Worm (Caenorhabditis elegans) whole organism, young adult: Measurements from ENCODE around the gene cpr-8.

ENCODE experiments used
- D2030.7 ChIP-seq: fragments of 200-800 bp; sonication (Bioruptor generic); IDR thresholded peaks from 2 replicates; pipeline ENCODE4 v1.3.6; 2022; ENCODE audit warnings: missing genetic modification reagents, missing genetic modification characterization, missing compliant biosample characterization
- F23B12.7 ChIP-seq: sonication (generic microtip); optimal IDR thresholded peaks from 2 replicates; lab custom pipeline; 2017; ENCODE audit warnings: missing genetic modification characterization, mild to moderate bottlenecking, missing compliant biosample characterization, antibody characterized with exemption, moderate library complexity; ENCODE audit not compliant: insufficient read depth
- F37B4.10 ChIP-seq: fragments of 200-800 bp; sonication (Bioruptor generic); IDR thresholded peaks from 2 replicates; pipeline ENCODE4 v1.3.6; 2022; ENCODE audit warnings: missing genetic modification characterization, missing compliant biosample characterization
- K12H6.12 ChIP-seq: fragments of 200-800 bp; sonication (Bioruptor generic); optimal IDR thresholded peaks from 2 replicates; lab custom pipeline; 2018; ENCODE audit warnings: mild to moderate bottlenecking, missing genetic modification characterization, missing compliant biosample characterization
- Y67H2A.10 ChIP-seq: fragments of 200-800 bp; sonication (Bioruptor generic); conservative IDR thresholded peaks from 2 replicates; pipeline ENCODE4 v1.3.6; 2022; ENCODE audit warnings: missing genetic modification reagents, missing genetic modification characterization, missing compliant biosample characterization
- aptf-3 ChIP-seq: fragments of 200-800 bp; sonication (Bioruptor generic); IDR thresholded peaks from 2 replicates; pipeline ENCODE4 v1.3.6; 2022; ENCODE audit warnings: missing genetic modification characterization, missing compliant biosample characterization
- atf-7 ChIP-seq: sonication (generic microtip); optimal IDR thresholded peaks from 2 replicates; lab custom pipeline; 2017; ENCODE audit warnings: mild to moderate bottlenecking, missing genetic modification characterization, missing compliant biosample characterization
- attf-3 ChIP-seq: fragments of 200-800 bp; sonication (Bioruptor generic); conservative IDR thresholded peaks from 2 replicates; pipeline ENCODE4 v1.3.6; 2022; ENCODE audit warnings: missing genetic modification reagents, missing genetic modification characterization, missing compliant biosample characterization
- bed-1 ChIP-seq: fragments of 200-800 bp; sonication (Bioruptor generic); IDR thresholded peaks from 2 replicates; pipeline ENCODE4 v1.3.6; 2022; ENCODE audit warnings: missing genetic modification reagents, missing genetic modification characterization, missing compliant biosample characterization
- bed-2 ChIP-seq: fragments of 200-800 bp; sonication (Bioruptor generic); IDR thresholded peaks from 2 replicates; pipeline ENCODE4 v1.3.6; 2022; ENCODE audit warnings: missing genetic modification reagents, missing genetic modification characterization, missing compliant biosample characterization
- ceh-40 ChIP-seq: fragments of 200-800 bp; sonication (Bioruptor generic); IDR thresholded peaks from 2 replicates; pipeline ENCODE4 v1.3.6; 2022; ENCODE audit warnings: missing genetic modification characterization, missing compliant biosample characterization
- die-1 ChIP-seq: sonication (generic microtip); optimal IDR thresholded peaks from 2 replicates; lab custom pipeline; 2016; ENCODE audit warnings: missing genotype, mild to moderate bottlenecking, missing genetic modification characterization, missing compliant biosample characterization
- dox-1 ChIP-seq: fragments of 200-800 bp; sonication (Bioruptor generic); IDR thresholded peaks from 2 replicates; pipeline ENCODE4 v1.3.6; 2022; ENCODE audit warnings: missing genetic modification reagents, missing genetic modification characterization, missing compliant biosample characterization
- hrde-1 ChIP-seq: sonication (generic microtip); optimal IDR thresholded peaks from 2 replicates; lab custom pipeline; 2016; ENCODE audit warnings: missing genetic modification characterization, mild to moderate bottlenecking, missing compliant biosample characterization, moderate library complexity, missing genotype, missing genetic modification reagents, borderline replicate concordance
- lag-1 ChIP-seq: fragments of 200-800 bp; sonication (Bioruptor generic); IDR thresholded peaks from 2 replicates; pipeline ENCODE4 v1.3.6; 2022; ENCODE audit warnings: missing genetic modification reagents, missing genetic modification characterization, missing compliant biosample characterization
- lin-40 ChIP-seq: sonication (generic microtip); optimal IDR thresholded peaks from 2 replicates; lab custom pipeline; 2016; ENCODE audit warnings: missing genetic modification characterization, mild to moderate bottlenecking, missing compliant biosample characterization, missing genotype, missing genetic modification reagents
- lir-1 ChIP-seq: fragments of 200-800 bp; sonication (Bioruptor generic); conservative IDR thresholded peaks from 2 replicates; pipeline ENCODE4 v1.3.6; 2022; ENCODE audit warnings: missing genetic modification reagents, missing genetic modification characterization, missing compliant biosample characterization
- madf-10 ChIP-seq: sonication (generic microtip); optimal IDR thresholded peaks from 2 replicates; lab custom pipeline; 2016; ENCODE audit warnings: mild to moderate bottlenecking, missing genetic modification characterization, missing compliant biosample characterization
- madf-3 ChIP-seq: fragments of 200-800 bp; sonication (Bioruptor generic); IDR thresholded peaks from 2 replicates; pipeline ENCODE4 v1.3.6; 2022; ENCODE audit warnings: missing genetic modification reagents, missing genetic modification characterization, missing compliant biosample characterization
- madf-8 ChIP-seq: fragments of 200-800 bp; sonication (Bioruptor generic); conservative IDR thresholded peaks from 2 replicates; pipeline ENCODE4 v1.3.6; 2022; ENCODE audit warnings: missing genetic modification reagents, missing genetic modification characterization, missing compliant biosample characterization
- mel-28 ChIP-seq: sonication (generic microtip); optimal IDR thresholded peaks from 2 replicates; lab custom pipeline; 2016; ENCODE audit warnings: borderline replicate concordance, mild to moderate bottlenecking, missing genetic modification characterization, missing compliant biosample characterization
- nfya-1 ChIP-seq: sonication (generic microtip); optimal IDR thresholded peaks from 2 replicates; lab custom pipeline; 2017; ENCODE audit warnings: antibody characterized with exemption, missing compliant biosample characterization, missing genetic modification characterization, borderline replicate concordance; ENCODE audit not compliant: insufficient read depth
- nhr-120 ChIP-seq: fragments of 200-800 bp; sonication (Bioruptor generic); IDR thresholded peaks from 2 replicates; pipeline ENCODE4 v1.3.6; 2022; ENCODE audit warnings: missing genetic modification characterization, missing compliant biosample characterization
- nhr-27 ChIP-seq: fragments of 200-800 bp; sonication (Bioruptor generic); optimal IDR thresholded peaks from 2 replicates; lab custom pipeline; 2018; ENCODE audit warnings: mild to moderate bottlenecking, missing genetic modification characterization, moderate library complexity, missing compliant biosample characterization
- repo-1 ChIP-seq: sonication (generic microtip); optimal IDR thresholded peaks from 2 replicates; lab custom pipeline; 2017; ENCODE audit warnings: mild to moderate bottlenecking, missing genetic modification characterization, missing compliant biosample characterization
- sea-2 ChIP-seq: fragments of 200-800 bp; sonication (Bioruptor generic); IDR thresholded peaks from 2 replicates; pipeline ENCODE4 v1.3.6; 2022; ENCODE audit warnings: missing genetic modification characterization, missing compliant biosample characterization
- tbx-9 ChIP-seq: sonication (generic microtip); optimal IDR thresholded peaks from 2 replicates; lab custom pipeline; 2016; ENCODE audit warnings: borderline replicate concordance, missing genetic modification characterization, inconsistent platforms, missing compliant biosample characterization
- zfh-2 ChIP-seq: fragments of 200-800 bp; sonication (Bioruptor generic); conservative IDR thresholded peaks from 2 replicates; pipeline ENCODE4 v1.3.6; 2022; ENCODE audit warnings: missing genetic modification reagents, missing genetic modification characterization, missing compliant biosample characterization
- zim-3 ChIP-seq: sonication (generic microtip); optimal IDR thresholded peaks from 2 replicates; lab custom pipeline; 2017; ENCODE audit warnings: mild to moderate bottlenecking, missing genetic modification characterization, moderate library complexity, missing compliant biosample characterization
- ztf-3 ChIP-seq: fragments of 200-800 bp; sonication (Bioruptor generic); optimal IDR thresholded peaks from 2 replicates; lab custom pipeline; 2018; ENCODE audit warnings: mild to moderate bottlenecking, missing genetic modification characterization, missing compliant biosample characterization

cpr-8 gene

ce11 chrV:1131880-1132623, 2.4 kb upstream of the cpr-8 start, which contains the start of gene W07B8.4 (continued):
- TF ChIP-seq bed-2 (GFP tag; lab: Robert Waterston, UW) (no peak), attf-3 (GFP tag; lab: Robert Waterston, UW) (no peak), lir-1 (GFP tag; lab: Robert Waterston, UW) (no peak)

- TF ChIP-seq madf-3 (0 out of 2 replicates have a peak, but pooled peaks have one; percentile 15), aptf-3 (GFP tag; lab: Robert Waterston, UW) (no peak), nhr-120 (GFP tag; lab: Robert Waterston, UW) (0 out of 2 replicates have a peak, but pooled peaks have one; percentile 21)
Observed at ce11 chrV:1133223-1133622, 1.2 kb upstream of the cpr-8 start.

- TF ChIP-seq K12H6.12 (tag; lab: Kevin White, UChicago) (no peak), repo-1 (tag; lab: Kevin White, UChicago) (no peak), ztf-3 (GFP tag; lab: Kevin White, UChicago) (no peak), dox-1 (no peak), Y67H2A.10 (GFP tag; lab: Robert Waterston, UW) (no peak)
Observed at ce11 chrV:1133840-1134239, 562 bp upstream of the cpr-8 start, which contains the start of gene cpr-5. TSS of gene cpr-5 (minus strand) at chrV:1134036.

ce11 chrV:1140806-1141205, 6.4 kb downstream of the cpr-8 start:
- TF ChIP-seq tbx-9, result no peak

ce11 chrV:1141433-1141832, 7.0 kb downstream of the cpr-8 start, which contains the start of gene cutl-22:
TSS of gene cutl-22 (plus strand) at chrV:1141733.
- TF ChIP-seq sea-2 (GFP tag; lab: Robert Waterston, UW) (no peak), hrde-1 (tag; lab: Kevin White, UChicago) (no peak), F23B12.7 (tag; lab: Kevin White, UChicago) (no peak), mel-28 (no peak)
- TF ChIP-seq, all 124 proteins: peak for 0

ce11 chrV:1142251-1142650, 7.8 kb downstream of the cpr-8 start:
- TF ChIP-seq atf-7, result no peak

ce11 chrV:1149734-1150669, 15.6 kb downstream of the cpr-8 start:
- TF ChIP-seq F37B4.10 (GFP tag; lab: Robert Waterston, UW) (no peak), lin-40 (no peak), zfh-2 (GFP tag; lab: Robert Waterston, UW) (0 out of 2 replicates have a peak, but pooled peaks have one; percentile 17), bed-1 (no peak)

- TF ChIP-seq nfya-1 (tag; lab: Kevin White, UChicago) (no peak), F23B12.7 (tag; lab: Kevin White, UChicago) (peak; percentile 69), lag-1 (GFP tag; lab: Robert Waterston, UW) (peak; percentile 85; the same call in 1 of the 2 replicates), nhr-120 (GFP tag; lab: Robert Waterston, UW) (0 out of 2 replicates have a peak, but pooled peaks have one; percentile 31), madf-3 (peak; percentile 94), die-1 (tag; lab: Kevin White, UChicago) (peak; percentile 81), nhr-27 (tag; lab: Kevin White, UChicago) (peak; percentile 53), Y67H2A.10 (GFP tag; lab: Robert Waterston, UW) (peak; percentile 82), zim-3 (peak; percentile 79), zfh-2 (GFP tag; lab: Robert Waterston, UW) (peak; percentile 100), madf-8 (GFP tag; lab: Robert Waterston, UW) (no peak), madf-10 (tag; lab: Kevin White, UChicago) (peak; percentile 96), hrde-1 (tag; lab: Kevin White, UChicago) (no peak), ceh-40 (GFP tag; lab: Robert Waterston, UW) (no peak), D2030.7 (GFP tag; lab: Robert Waterston, UW) (peak; percentile 20; the same call in 1 of the 2 replicates), mel-28 (peak; percentile 81)
Observed at ce11 chrV:1151324-1151742, 16.9 kb downstream of the cpr-8 start.
